Worm (Caenorhabditis elegans) whole organism, midembryonic: ENCODE data around the gene nlp-53.

Experiments
- T22C8.4 ChIP-seq: fragments of 200-800 bp; sonication (Bioruptor generic); IDR thresholded peaks from 2 replicates; pipeline ENCODE4 v1.3.6; 2022; ENCODE audit warnings: missing genetic modification characterization, missing compliant biosample characterization
- cog-1 ChIP-seq: sonication (generic microtip); optimal IDR thresholded peaks from 2 replicates; lab custom pipeline; 2016; ENCODE audit warnings: missing genetic modification characterization, missing compliant biosample characterization
- flt-1 ChIP-seq: fragments of 200-800 bp; sonication (Bioruptor generic); IDR thresholded peaks from 2 replicates; pipeline ENCODE4 v1.3.6; 2022; ENCODE audit warnings: missing genetic modification characterization, missing compliant biosample characterization
- klf-2 ChIP-seq: fragments of 200-800 bp; sonication (Bioruptor generic); conservative IDR thresholded peaks from 2 replicates; pipeline ENCODE4 v1.3.6; 2022; ENCODE audit warnings: missing genetic modification reagents, missing genetic modification characterization, missing compliant biosample characterization
- med-1 ChIP-seq: sonication (generic microtip); optimal IDR thresholded peaks from 2 replicates; lab custom pipeline; 2017; ENCODE audit warnings: missing genetic modification characterization, mild to moderate bottlenecking, missing compliant biosample characterization, antibody characterized with exemption, missing genetic modification reagents; ENCODE audit not compliant: insufficient read depth
- ref-1 ChIP-seq: fragments of 200-800 bp; sonication (Bioruptor generic); conservative IDR thresholded peaks from 2 replicates; pipeline ENCODE4 v1.3.6; 2022; ENCODE audit warnings: missing genetic modification reagents, missing genetic modification characterization, missing compliant biosample characterization
- tab-1 ChIP-seq: fragments of 200-800 bp; sonication (Bioruptor generic); IDR thresholded peaks from 2 replicates; pipeline ENCODE4 v1.3.6; 2022; ENCODE audit warnings: missing genetic modification characterization, missing compliant biosample characterization
- ztf-23 ChIP-seq: fragments of 200-800 bp; sonication (Bioruptor generic); IDR thresholded peaks from 2 replicates; pipeline ENCODE4 v1.3.6; 2022; ENCODE audit warnings: missing genetic modification reagents, missing genetic modification characterization, missing compliant biosample characterization
- ztf-29 ChIP-seq: fragments of 200-800 bp; sonication (Bioruptor generic); IDR thresholded peaks from 2 replicates; pipeline ENCODE4 v1.3.6; 2022; ENCODE audit warnings: missing genetic modification reagents, missing genetic modification characterization, missing compliant biosample characterization

nlp-53 gene

ce11 chrX:13644884-13645283 lies 26.2 kb downstream of the nlp-53 start:
- TF ChIP-seq med-1 (GFP tag; lab: Kevin White, UChicago) (no peak), ztf-29 (GFP tag; lab: Robert Waterston, UW) (no peak), T22C8.4 (GFP tag; lab: Robert Waterston, UW) (no peak), klf-2 (GFP tag; lab: Robert Waterston, UW) (no peak), tab-1 (GFP tag; lab: Robert Waterston, UW) (no peak), flt-1 (GFP tag; lab: Robert Waterston, UW) (no peak), ztf-23 (GFP tag; lab: Robert Waterston, UW) (no peak), cog-1 (tag; lab: Kevin White, UChicago) (no peak), ref-1 (GFP tag; lab: Robert Waterston, UW) (no peak)

- TF ChIP-seq flt-1 (GFP tag; lab: Robert Waterston, UW): no peak
- no peak for TF ChIP-seq ztf-29 (GFP tag; lab: Robert Waterston, UW)
- TF ChIP-seq tab-1 (GFP tag; lab: Robert Waterston, UW): no peak
- no peak for TF ChIP-seq med-1 (GFP tag; lab: Kevin White, UChicago)
- no peak for TF ChIP-seq ztf-23 (GFP tag; lab: Robert Waterston, UW)
- no peak for TF ChIP-seq ref-1 (GFP tag; lab: Robert Waterston, UW)
- TF ChIP-seq cog-1 (tag; lab: Kevin White, UChicago): no peak
- no peak for TF ChIP-seq klf-2 (GFP tag; lab: Robert Waterston, UW)
- TF ChIP-seq T22C8.4 (GFP tag; lab: Robert Waterston, UW): no peak
Measured at ce11 chrX:13646798-13647197, 28.1 kb downstream of the nlp-53 start, which contains the start of gene acr-9. acr-9 (minus strand) TSS chrX:13646898.

- TF ChIP-seq ref-1 (GFP tag; lab: Robert Waterston, UW) (no peak), T22C8.4 (GFP tag; lab: Robert Waterston, UW) (no peak), ztf-29 (GFP tag; lab: Robert Waterston, UW) (no peak), cog-1 (tag; lab: Kevin White, UChicago) (no peak), flt-1 (GFP tag; lab: Robert Waterston, UW) (no peak), tab-1 (GFP tag; lab: Robert Waterston, UW) (no peak), ztf-23 (GFP tag; lab: Robert Waterston, UW) (no peak), med-1 (GFP tag; lab: Kevin White, UChicago) (no peak), klf-2 (GFP tag; lab: Robert Waterston, UW) (no peak)
Measured at ce11 chrX:13647305-13647704, 28.6 kb downstream of the nlp-53 start, which contains the start of gene C40C9.3. C40C9.3 (plus strand) TSS chrX:13647605.

ce11 chrX:13650799-13651198 lies 32.1 kb downstream of the nlp-53 start, which contains the start of gene C40C9.4:
C40C9.4 (plus strand) TSS chrX:13651099.
- no peak for TF ChIP-seq ztf-23 (GFP tag; lab: Robert Waterston, UW)
- no peak for TF ChIP-seq ref-1 (GFP tag; lab: Robert Waterston, UW)

- peak; percentile 60; the same call in 1 of the 2 replicates for TF ChIP-seq ref-1 (GFP tag; lab: Robert Waterston, UW)
- peak; percentile 78 for TF ChIP-seq tab-1 (GFP tag; lab: Robert Waterston, UW)
- peak; percentile 66; the same call in 1 of the 2 replicates for TF ChIP-seq ztf-23 (GFP tag; lab: Robert Waterston, UW)
- TF ChIP-seq flt-1 (GFP tag; lab: Robert Waterston, UW): peak; percentile 88
- peak; percentile 42; the same call in 1 of the 2 replicates for TF ChIP-seq klf-2 (GFP tag; lab: Robert Waterston, UW)
- TF ChIP-seq med-1 (GFP tag; lab: Kevin White, UChicago): no peak
- no peak for TF ChIP-seq T22C8.4 (GFP tag; lab: Robert Waterston, UW)
- 0 out of 2 replicates have a peak, but pooled peaks have one; percentile 34 for TF ChIP-seq ztf-29 (GFP tag; lab: Robert Waterston, UW)
- no peak for TF ChIP-seq cog-1 (tag; lab: Kevin White, UChicago)
Measured at ce11 chrX:13653573-13653972, 34.9 kb downstream of the nlp-53 start.

ce11 chrX:13654276-13654675 lies 35.6 kb downstream of the nlp-53 start:
- TF ChIP-seq ztf-29 (GFP tag; lab: Robert Waterston, UW): no peak
- no peak for TF ChIP-seq flt-1 (GFP tag; lab: Robert Waterston, UW)
- no peak for TF ChIP-seq klf-2 (GFP tag; lab: Robert Waterston, UW)
- TF ChIP-seq med-1 (GFP tag; lab: Kevin White, UChicago): no peak
- TF ChIP-seq cog-1 (tag; lab: Kevin White, UChicago): no peak
- TF ChIP-seq tab-1 (GFP tag; lab: Robert Waterston, UW): no peak
- TF ChIP-seq T22C8.4 (GFP tag; lab: Robert Waterston, UW): no peak
- TF ChIP-seq ztf-23 (GFP tag; lab: Robert Waterston, UW): no peak
- TF ChIP-seq ref-1 (GFP tag; lab: Robert Waterston, UW): no peak

ce11 chrX:13655769-13656168 lies 37.1 kb downstream of the nlp-53 start:
- TF ChIP-seq flt-1 (GFP tag; lab: Robert Waterston, UW) (no peak), med-1 (GFP tag; lab: Kevin White, UChicago) (no peak), cog-1 (tag; lab: Kevin White, UChicago) (no peak)

ce11 chrX:13660206-13660605 lies 41.5 kb downstream of the nlp-53 start, which contains the start of gene C04A11.1:
C04A11.1 (plus strand) TSS chrX:13660506.
- TF ChIP-seq ztf-23 (GFP tag; lab: Robert Waterston, UW): no peak
- TF ChIP-seq flt-1 (GFP tag; lab: Robert Waterston, UW): no peak
- TF ChIP-seq med-1 (GFP tag; lab: Kevin White, UChicago): no peak
- no peak for TF ChIP-seq klf-2 (GFP tag; lab: Robert Waterston, UW)
- no peak for TF ChIP-seq cog-1 (tag; lab: Kevin White, UChicago)
- TF ChIP-seq ztf-29 (GFP tag; lab: Robert Waterston, UW): no peak
- no peak for TF ChIP-seq ref-1 (GFP tag; lab: Robert Waterston, UW)
